Worm (Caenorhabditis elegans) whole organism, midembryonic: ENCODE measurements around the gene clec-148.

Experiments used
- T22C8.4 ChIP-seq: fragments of 200-800 bp; sonication (Bioruptor generic); IDR thresholded peaks from 2 replicates; pipeline ENCODE4 v1.3.6; 2022; ENCODE audit warnings: missing genetic modification characterization, missing compliant biosample characterization
- cog-1 ChIP-seq: sonication (generic microtip); optimal IDR thresholded peaks from 2 replicates; lab custom pipeline; 2016; ENCODE audit warnings: missing genetic modification characterization, missing compliant biosample characterization
- flt-1 ChIP-seq: fragments of 200-800 bp; sonication (Bioruptor generic); IDR thresholded peaks from 2 replicates; pipeline ENCODE4 v1.3.6; 2022; ENCODE audit warnings: missing genetic modification characterization, missing compliant biosample characterization
- klf-2 ChIP-seq: fragments of 200-800 bp; sonication (Bioruptor generic); conservative IDR thresholded peaks from 2 replicates; pipeline ENCODE4 v1.3.6; 2022; ENCODE audit warnings: missing genetic modification reagents, missing genetic modification characterization, missing compliant biosample characterization
- med-1 ChIP-seq: sonication (generic microtip); optimal IDR thresholded peaks from 2 replicates; lab custom pipeline; 2017; ENCODE audit warnings: missing genetic modification characterization, mild to moderate bottlenecking, missing compliant biosample characterization, antibody characterized with exemption, missing genetic modification reagents; ENCODE audit not compliant: insufficient read depth
- ref-1 ChIP-seq: fragments of 200-800 bp; sonication (Bioruptor generic); conservative IDR thresholded peaks from 2 replicates; pipeline ENCODE4 v1.3.6; 2022; ENCODE audit warnings: missing genetic modification reagents, missing genetic modification characterization, missing compliant biosample characterization
- tab-1 ChIP-seq: fragments of 200-800 bp; sonication (Bioruptor generic); IDR thresholded peaks from 2 replicates; pipeline ENCODE4 v1.3.6; 2022; ENCODE audit warnings: missing genetic modification characterization, missing compliant biosample characterization
- ztf-23 ChIP-seq: fragments of 200-800 bp; sonication (Bioruptor generic); IDR thresholded peaks from 2 replicates; pipeline ENCODE4 v1.3.6; 2022; ENCODE audit warnings: missing genetic modification reagents, missing genetic modification characterization, missing compliant biosample characterization
- ztf-29 ChIP-seq: fragments of 200-800 bp; sonication (Bioruptor generic); IDR thresholded peaks from 2 replicates; pipeline ENCODE4 v1.3.6; 2022; ENCODE audit warnings: missing genetic modification reagents, missing genetic modification characterization, missing compliant biosample characterization

The clec-148 gene

ce11 chrIII:175733-176132, at the start of gene clec-148:
clec-148 (minus strand) TSS chrIII:175833.
- no peak for TF ChIP-seq flt-1 (GFP tag; lab: Robert Waterston, UW)
- no peak for TF ChIP-seq tab-1 (GFP tag; lab: Robert Waterston, UW)
- TF ChIP-seq klf-2 (GFP tag; lab: Robert Waterston, UW), result no peak
- TF ChIP-seq ztf-29 (GFP tag; lab: Robert Waterston, UW), result no peak
- no peak for TF ChIP-seq cog-1 (tag; lab: Kevin White, UChicago)
- TF ChIP-seq med-1 (GFP tag; lab: Kevin White, UChicago), result no peak
- no peak for TF ChIP-seq ztf-23 (GFP tag; lab: Robert Waterston, UW)
- no peak for TF ChIP-seq T22C8.4 (GFP tag; lab: Robert Waterston, UW)
- no peak for TF ChIP-seq ref-1 (GFP tag; lab: Robert Waterston, UW)

- TF ChIP-seq med-1 (GFP tag; lab: Kevin White, UChicago), result no peak
- TF ChIP-seq ztf-23 (GFP tag; lab: Robert Waterston, UW), result no peak
- no peak for TF ChIP-seq ztf-29 (GFP tag; lab: Robert Waterston, UW)
- TF ChIP-seq T22C8.4 (GFP tag; lab: Robert Waterston, UW), result no peak
- no peak for TF ChIP-seq tab-1 (GFP tag; lab: Robert Waterston, UW)
- no peak for TF ChIP-seq flt-1 (GFP tag; lab: Robert Waterston, UW)
- TF ChIP-seq klf-2 (GFP tag; lab: Robert Waterston, UW), result no peak
- no peak for TF ChIP-seq cog-1 (tag; lab: Kevin White, UChicago)
- no peak for TF ChIP-seq ref-1 (GFP tag; lab: Robert Waterston, UW)
These were observed 46.9 kb upstream of the clec-148 start for ce11 chrIII:222508-222907.

- TF ChIP-seq med-1 (GFP tag; lab: Kevin White, UChicago), result no peak
- no peak for TF ChIP-seq flt-1 (GFP tag; lab: Robert Waterston, UW)
- TF ChIP-seq T22C8.4 (GFP tag; lab: Robert Waterston, UW), result no peak
- no peak for TF ChIP-seq ref-1 (GFP tag; lab: Robert Waterston, UW)
- no peak for TF ChIP-seq tab-1 (GFP tag; lab: Robert Waterston, UW)
- no peak for TF ChIP-seq ztf-23 (GFP tag; lab: Robert Waterston, UW)
- no peak for TF ChIP-seq klf-2 (GFP tag; lab: Robert Waterston, UW)
- TF ChIP-seq ztf-29 (GFP tag; lab: Robert Waterston, UW), result no peak
These were observed 44.7 kb upstream of the clec-148 start for ce11 chrIII:220368-220767.

- TF ChIP-seq cog-1 (tag; lab: Kevin White, UChicago), result no peak
- TF ChIP-seq ref-1 (GFP tag; lab: Robert Waterston, UW), result no peak
- TF ChIP-seq ztf-23 (GFP tag; lab: Robert Waterston, UW), result no peak
- TF ChIP-seq med-1 (GFP tag; lab: Kevin White, UChicago), result no peak
- no peak for TF ChIP-seq klf-2 (GFP tag; lab: Robert Waterston, UW)
- TF ChIP-seq ztf-29 (GFP tag; lab: Robert Waterston, UW), result no peak
- no peak for TF ChIP-seq T22C8.4 (GFP tag; lab: Robert Waterston, UW)
- TF ChIP-seq flt-1 (GFP tag; lab: Robert Waterston, UW), result no peak
- TF ChIP-seq tab-1 (GFP tag; lab: Robert Waterston, UW), result no peak
These were observed 35.8 kb upstream of the clec-148 start for ce11 chrIII:211387-211786.

- TF ChIP-seq cog-1 (tag; lab: Kevin White, UChicago) (no peak), klf-2 (GFP tag; lab: Robert Waterston, UW) (no peak), ztf-29 (GFP tag; lab: Robert Waterston, UW) (no peak), ztf-23 (GFP tag; lab: Robert Waterston, UW) (no peak)
These were observed 34.1 kb upstream of the clec-148 start, which contains the start of gene klp-20 for ce11 chrIII:209695-210091. klp-20 (plus strand) TSS chrIII:209992.

- no peak for TF ChIP-seq med-1 (GFP tag; lab: Kevin White, UChicago)
- TF ChIP-seq flt-1 (GFP tag; lab: Robert Waterston, UW), result no peak
- no peak for TF ChIP-seq klf-2 (GFP tag; lab: Robert Waterston, UW)
- no peak for TF ChIP-seq ztf-29 (GFP tag; lab: Robert Waterston, UW)
- TF ChIP-seq ref-1 (GFP tag; lab: Robert Waterston, UW), result no peak
- TF ChIP-seq cog-1 (tag; lab: Kevin White, UChicago), result no peak
- TF ChIP-seq T22C8.4 (GFP tag; lab: Robert Waterston, UW), result no peak
- no peak for TF ChIP-seq ztf-23 (GFP tag; lab: Robert Waterston, UW)
- TF ChIP-seq tab-1 (GFP tag; lab: Robert Waterston, UW), result no peak
These were observed 33.4 kb upstream of the clec-148 start for ce11 chrIII:208793-209694.

- no peak for TF ChIP-seq flt-1 (GFP tag; lab: Robert Waterston, UW)
- TF ChIP-seq med-1 (GFP tag; lab: Kevin White, UChicago), result no peak
- no peak for TF ChIP-seq T22C8.4 (GFP tag; lab: Robert Waterston, UW)
- TF ChIP-seq klf-2 (GFP tag; lab: Robert Waterston, UW), result no peak
- TF ChIP-seq cog-1 (tag; lab: Kevin White, UChicago), result no peak
- TF ChIP-seq tab-1 (GFP tag; lab: Robert Waterston, UW), result no peak
- TF ChIP-seq ztf-23 (GFP tag; lab: Robert Waterston, UW), result no peak
- no peak for TF ChIP-seq ztf-29 (GFP tag; lab: Robert Waterston, UW)
- no peak for TF ChIP-seq ref-1 (GFP tag; lab: Robert Waterston, UW)
These were observed 31.4 kb upstream of the clec-148 start, which contains the start of gene W10C4.1 for ce11 chrIII:207023-207422. W10C4.1 (minus strand) TSS chrIII:207123.

ce11 chrIII:203953-204352, 28.3 kb upstream of the clec-148 start:
- TF ChIP-seq cog-1 (tag; lab: Kevin White, UChicago) (no peak), klf-2 (GFP tag; lab: Robert Waterston, UW) (no peak), ztf-23 (GFP tag; lab: Robert Waterston, UW) (no peak), T22C8.4 (GFP tag; lab: Robert Waterston, UW) (peak; percentile 95), ref-1 (GFP tag; lab: Robert Waterston, UW) (no peak)
